Worm (Caenorhabditis elegans) whole organism, L3 larva: Measurements from ENCODE around the gene srb-13.
A peak's percentile ranks its signal among the peaks of the same experiment; 100 is the strongest.

Experiments used
- R02D3.7 ChIP-seq: fragments of 150-350 bp; optimal IDR thresholded peaks from 2 replicates; lab custom pipeline; 2014; ENCODE audit warnings: missing biosample characterization, missing genetic modification characterization
- ZK546.5 ChIP-seq: sonication (generic microtip); optimal IDR thresholded peaks from 2 replicates; lab custom pipeline; 2017; ENCODE audit warnings: missing biosample characterization, missing genetic modification characterization
- aly-2 ChIP-seq: fragments of 150-350 bp; optimal IDR thresholded peaks from 2 replicates; lab custom pipeline; 2014; ENCODE audit warnings: missing biosample characterization, missing genetic modification characterization
- ama-1 ChIP-seq: fragments of 150-350 bp; optimal IDR thresholded peaks from 2 replicates; lab custom pipeline; 2018
- ceh-16 ChIP-seq: sonication (generic microtip); optimal IDR thresholded peaks from 2 replicates; lab custom pipeline; 2017; ENCODE audit warnings: missing biosample characterization, missing genetic modification characterization
- ceh-28 ChIP-seq: fragments of 150-350 bp; optimal IDR thresholded peaks from 2 replicates; lab custom pipeline; 2014; ENCODE audit warnings: missing biosample characterization, missing genetic modification reagents, missing genetic modification characterization
- ceh-82 ChIP-seq: fragments of 150-350 bp; optimal IDR thresholded peaks from 2 replicates; lab custom pipeline; 2014; ENCODE audit warnings: missing biosample characterization, missing genetic modification characterization
- ceh-9 ChIP-seq: sonication (generic microtip); optimal IDR thresholded peaks from 2 replicates; lab custom pipeline; 2018; ENCODE audit warnings: missing biosample characterization, missing genetic modification characterization
- daf-12 ChIP-seq: fragments of 150-350 bp; optimal IDR thresholded peaks from 2 replicates; lab custom pipeline; 2014; ENCODE audit warnings: missing biosample characterization, missing genetic modification reagents, missing genetic modification characterization
- egl-27 ChIP-seq: sonication (generic microtip); optimal IDR thresholded peaks from 4 replicates; lab custom pipeline; 2017; ENCODE audit warnings: missing biosample characterization, missing genetic modification reagents, missing genetic modification characterization
- egl-5 ChIP-seq: fragments of 150-350 bp; optimal IDR thresholded peaks from 2 replicates; lab custom pipeline; 2017; ENCODE audit warnings: missing biosample characterization, missing genetic modification reagents, missing genetic modification characterization, inconsistent platforms
- elt-1 ChIP-seq: fragments of 150-350 bp; optimal IDR thresholded peaks from 2 replicates; lab custom pipeline; 2014; ENCODE audit warnings: missing biosample characterization, missing genetic modification characterization
- elt-2 ChIP-seq: sonication (generic microtip); optimal IDR thresholded peaks from 2 replicates; lab custom pipeline; 2016; ENCODE audit warnings: missing genetic modification reagents, mild to moderate bottlenecking, missing genetic modification characterization, missing compliant biosample characterization
- elt-3 ChIP-seq, 3 experiments: fragments of 150-350 bp in 1 of 3; sonication (generic microtip) in 2 of 3; optimal IDR thresholded peaks; 2 replicates in 2 of 3; 4 replicates in 1 of 3; lab custom pipeline; 2014 to 2017; ENCODE audit warnings: missing biosample characterization in 3 of 3, missing genetic modification characterization in 3 of 3
- eor-1 ChIP-seq, 2 experiments: fragments of 150-350 bp; optimal IDR thresholded peaks; 2 replicates each; lab custom pipeline; 2014 to 2018; ENCODE audit warnings: missing biosample characterization in 2 of 2, missing genetic modification characterization in 2 of 2
- fkh-10 ChIP-seq: sonication (generic microtip); optimal IDR thresholded peaks from 2 replicates; lab custom pipeline; 2017; ENCODE audit warnings: missing biosample characterization, missing genetic modification reagents, missing genetic modification characterization
- fkh-2 ChIP-seq: fragments of 150-350 bp; optimal IDR thresholded peaks from 2 replicates; lab custom pipeline; 2014; ENCODE audit warnings: missing biosample characterization, missing genetic modification reagents, missing genetic modification characterization
- fos-1 ChIP-seq: fragments of 150-350 bp; optimal IDR thresholded peaks from 2 replicates; lab custom pipeline; 2014; ENCODE audit warnings: missing biosample characterization, missing genetic modification characterization
- hmg-11 ChIP-seq: sonication (generic microtip); optimal IDR thresholded peaks from 2 replicates; lab custom pipeline; 2016; ENCODE audit warnings: missing genetic modification characterization, missing compliant biosample characterization
- jun-1 ChIP-seq: fragments of 150-350 bp; optimal IDR thresholded peaks from 2 replicates; lab custom pipeline; 2014; ENCODE audit warnings: missing biosample characterization, missing genetic modification reagents, missing genetic modification characterization
- lin-15B ChIP-seq: fragments of 150-350 bp; optimal IDR thresholded peaks from 2 replicates; lab custom pipeline; 2014; ENCODE audit warnings: missing biosample characterization, missing genetic modification characterization
- lin-39 ChIP-seq: fragments of 150-350 bp; optimal IDR thresholded peaks from 2 replicates; lab custom pipeline; 2018; ENCODE audit warnings: missing biosample characterization, missing genetic modification reagents, missing genetic modification characterization
- lsy-12 ChIP-seq: sonication (generic microtip); optimal IDR thresholded peaks from 2 replicates; lab custom pipeline; 2016; ENCODE audit warnings: mild to moderate bottlenecking, missing genetic modification characterization, missing compliant biosample characterization
- mdl-1 ChIP-seq: fragments of 150-350 bp; optimal IDR thresholded peaks from 2 replicates; lab custom pipeline; 2014; ENCODE audit warnings: missing biosample characterization, missing genetic modification characterization
- mml-1 ChIP-seq: fragments of 150-350 bp; sonication (generic microtip); optimal IDR thresholded peaks from 3 replicates; lab custom pipeline; 2014; ENCODE audit warnings: missing biosample characterization, missing genetic modification characterization
- nfya-1 ChIP-seq: sonication (generic microtip); optimal IDR thresholded peaks from 2 replicates; lab custom pipeline; 2017; ENCODE audit warnings: missing genetic modification characterization, mild to moderate bottlenecking, missing compliant biosample characterization, antibody characterized with exemption, moderate library complexity; ENCODE audit not compliant: insufficient read depth
- nhr-11 ChIP-seq: fragments of 150-350 bp; optimal IDR thresholded peaks from 2 replicates; lab custom pipeline; 2014; ENCODE audit warnings: missing biosample characterization, missing genetic modification characterization
- nhr-12 ChIP-seq: fragments of 150-350 bp; optimal IDR thresholded peaks from 2 replicates; lab custom pipeline; 2014; ENCODE audit warnings: missing biosample characterization, missing genetic modification characterization
- nhr-23 ChIP-seq: fragments of 150-350 bp; optimal IDR thresholded peaks from 2 replicates; lab custom pipeline; 2014; ENCODE audit warnings: missing biosample characterization, missing genetic modification reagents, missing genetic modification characterization
- nhr-237 ChIP-seq: fragments of 150-350 bp; optimal IDR thresholded peaks from 2 replicates; lab custom pipeline; 2014; ENCODE audit warnings: missing biosample characterization, missing genetic modification characterization
- nhr-25 ChIP-seq: sonication (generic microtip); optimal IDR thresholded peaks from 2 replicates; lab custom pipeline; 2017; ENCODE audit warnings: missing biosample characterization, missing genetic modification characterization
- nhr-28 ChIP-seq: fragments of 150-350 bp; optimal IDR thresholded peaks from 2 replicates; lab custom pipeline; 2014; ENCODE audit warnings: missing biosample characterization, missing genetic modification characterization
- nhr-43 ChIP-seq: sonication (generic microtip); optimal IDR thresholded peaks from 2 replicates; lab custom pipeline; 2016; ENCODE audit warnings: mild to moderate bottlenecking, missing genetic modification characterization, missing compliant biosample characterization; ENCODE audit not compliant: poor library complexity, severe bottlenecking
- nhr-67 ChIP-seq: fragments of 150-350 bp; optimal IDR thresholded peaks from 2 replicates; lab custom pipeline; 2014; ENCODE audit warnings: missing biosample characterization, missing genetic modification characterization
- nhr-76 ChIP-seq: fragments of 150-350 bp; sonication (generic microtip); optimal IDR thresholded peaks from 5 replicates; lab custom pipeline; 2014; ENCODE audit warnings: missing biosample characterization, missing genetic modification characterization
- nhr-77 ChIP-seq: fragments of 150-350 bp; optimal IDR thresholded peaks from 2 replicates; lab custom pipeline; 2014; ENCODE audit warnings: missing biosample characterization, missing genetic modification characterization
- pha-4 ChIP-seq: fragments of 150-350 bp; optimal IDR thresholded peaks from 2 replicates; lab custom pipeline; 2014; ENCODE audit warnings: missing biosample characterization, missing genetic modification reagents, missing genetic modification characterization
- pqm-1 ChIP-seq: fragments of 150-350 bp; optimal IDR thresholded peaks from 2 replicates; lab custom pipeline; 2017; ENCODE audit warnings: missing biosample characterization, missing genetic modification characterization, inconsistent platforms
- sea-2 ChIP-seq: fragments of 150-350 bp; sonication (generic microtip); optimal IDR thresholded peaks from 4 replicates; lab custom pipeline; 2014; ENCODE audit warnings: missing biosample characterization, missing genetic modification reagents, missing genetic modification characterization
- skn-1 ChIP-seq: fragments of 150-350 bp; optimal IDR thresholded peaks from 2 replicates; lab custom pipeline; 2014; ENCODE audit warnings: missing biosample characterization, missing genetic modification characterization
- snpc-4 ChIP-seq: fragments of 150-350 bp; optimal IDR thresholded peaks from 2 replicates; lab custom pipeline; 2014; ENCODE audit warnings: missing biosample characterization, missing genetic modification characterization
- tbx-2 ChIP-seq: sonication (generic microtip); optimal IDR thresholded peaks from 2 replicates; lab custom pipeline; 2016; ENCODE audit warnings: mild to moderate bottlenecking, missing genetic modification characterization, missing compliant biosample characterization
- unc-39 ChIP-seq: sonication (generic microtip); optimal IDR thresholded peaks from 4 replicates; lab custom pipeline; 2017; ENCODE audit warnings: missing biosample characterization, missing genetic modification characterization
- unc-62 ChIP-seq: fragments of 150-350 bp; sonication (generic microtip); optimal IDR thresholded peaks from 4 replicates; lab custom pipeline; 2014; ENCODE audit warnings: missing biosample characterization, missing genetic modification reagents, missing genetic modification characterization
- zag-1 ChIP-seq: fragments of 150-350 bp; optimal IDR thresholded peaks from 2 replicates; lab custom pipeline; 2014; ENCODE audit warnings: missing biosample characterization, missing genetic modification characterization
- ztf-11 ChIP-seq: fragments of 150-350 bp; optimal IDR thresholded peaks from 2 replicates; lab custom pipeline; 2014; ENCODE audit warnings: missing biosample characterization, missing genetic modification characterization
- ztf-4 ChIP-seq: fragments of 150-350 bp; optimal IDR thresholded peaks from 2 replicates; lab custom pipeline; 2014; ENCODE audit warnings: missing biosample characterization, missing genetic modification characterization

srb-13 gene

ce11 chrII:5181497-5181896 is 24.1 kb upstream of the srb-13 start:
- TF ChIP-seq nhr-25 (tag; lab: Kevin White, UChicago), result peak; percentile 56
- TF ChIP-seq fos-1 (tag; lab: Kevin White, UChicago), result no peak
- TF ChIP-seq skn-1 (tag; lab: Kevin White, UChicago), result no peak
- TF ChIP-seq tbx-2 (tag; lab: Kevin White, UChicago), result peak; percentile 71
- TF ChIP-seq nhr-12 (tag; lab: Kevin White, UChicago), result no peak
- TF ChIP-seq hmg-11 (tag; lab: Kevin White, UChicago), result peak; percentile 49
- no peak for TF ChIP-seq ama-1 (lab: Kevin White, UChicago)
- TF ChIP-seq lin-15B (tag; lab: Kevin White, UChicago), result peak; percentile 37
- no peak for TF ChIP-seq ceh-82
- TF ChIP-seq fkh-2 (tag; lab: Kevin White, UChicago), result no peak
- TF ChIP-seq fkh-10 (GFP tag; lab: Kevin White, UChicago), result peak; percentile 40
- TF ChIP-seq ceh-28 (tag; lab: Kevin White, UChicago), result peak; percentile 38
- TF ChIP-seq elt-2 (tag; lab: Kevin White, UChicago), result peak; percentile 61
- TF ChIP-seq lin-39 (tag; lab: Kevin White, UChicago), result peak; percentile 71
- TF ChIP-seq ztf-4 (tag; lab: Kevin White, UChicago), result peak; percentile 46
- no peak for TF ChIP-seq ZK546.5 (tag; lab: Kevin White, UChicago)
- no peak for TF ChIP-seq nhr-11 (tag; lab: Kevin White, UChicago)
- TF ChIP-seq nhr-23 (tag; lab: Kevin White, UChicago), result peak; percentile 49
- TF ChIP-seq ztf-11 (tag; lab: Kevin White, UChicago), result no peak
- TF ChIP-seq eor-1 (tag; optimal IDR thresholded peaks at IDR 0.05; lab: Kevin White, UChicago), result no peak
- TF ChIP-seq nhr-43 (tag; lab: Kevin White, UChicago), result peak; percentile 63
- TF ChIP-seq mdl-1, result peak; percentile 62
- TF ChIP-seq lsy-12 (tag; lab: Kevin White, UChicago), result peak; percentile 56
- no peak for TF ChIP-seq egl-27 (tag; lab: Kevin White, UChicago)
- TF ChIP-seq R02D3.7 (tag; lab: Kevin White, UChicago), result no peak
- TF ChIP-seq mml-1 (tag; lab: Kevin White, UChicago), result no peak
- no peak for TF ChIP-seq nhr-237 (tag; lab: Kevin White, UChicago)
- TF ChIP-seq sea-2, result no peak
- TF ChIP-seq daf-12 (tag; lab: Kevin White, UChicago), result no peak
- TF ChIP-seq ceh-16 (tag; lab: Kevin White, UChicago), result no peak
- no peak for TF ChIP-seq nhr-77 (tag; lab: Kevin White, UChicago)
- TF ChIP-seq jun-1 (tag; lab: Kevin White, UChicago), result peak; percentile 59
- TF ChIP-seq egl-5 (tag; lab: Kevin White, UChicago), result peak; percentile 63
- TF ChIP-seq ceh-9, result no peak
- TF ChIP-seq nfya-1 (tag; lab: Kevin White, UChicago), result peak; percentile 73
- TF ChIP-seq nhr-76 (tag; lab: Kevin White, UChicago), result peak; percentile 34
- no peak for TF ChIP-seq pqm-1 (tag; lab: Kevin White, UChicago)
- TF ChIP-seq zag-1 (tag; lab: Kevin White, UChicago), result no peak
- TF ChIP-seq elt-3 (tag; optimal IDR thresholded peaks at IDR 0.05; lab: Kevin White, UChicago), result no peak
- TF ChIP-seq pha-4 (tag; lab: Kevin White, UChicago), result peak; percentile 28
- TF ChIP-seq aly-2 (tag; lab: Kevin White, UChicago), result no peak
- TF ChIP-seq nhr-28 (tag; lab: Kevin White, UChicago), result no peak
- no peak for TF ChIP-seq nhr-67 (tag; lab: Kevin White, UChicago)
- TF ChIP-seq elt-1 (tag; lab: Kevin White, UChicago), result peak; percentile 52
- TF ChIP-seq unc-62 (GFP tag; lab: Kevin White, UChicago), result peak; percentile 60
- TF ChIP-seq snpc-4 (tag; lab: Kevin White, UChicago), result peak; percentile 37
- TF ChIP-seq unc-39, result no peak
- TF ChIP-seq, all 47 proteins: peak for 21
